Worm (Caenorhabditis elegans) whole organism, L2 larva: ENCODE data around the gene ari-2.
A peak's percentile ranks its signal among the peaks of the same experiment; 100 is the strongest.

Experiments used
- C34F6.9 ChIP-seq: fragments of 150-350 bp; optimal IDR thresholded peaks from 2 replicates; lab custom pipeline; 2014; ENCODE audit warnings: missing biosample characterization, missing genetic modification characterization
- aly-2 ChIP-seq: fragments of 150-350 bp; optimal IDR thresholded peaks from 2 replicates; lab custom pipeline; 2014; ENCODE audit warnings: missing biosample characterization, missing genetic modification characterization
- ceh-82 ChIP-seq: fragments of 150-350 bp; optimal IDR thresholded peaks from 2 replicates; lab custom pipeline; 2014; ENCODE audit warnings: missing biosample characterization, missing genetic modification characterization
- egl-27 ChIP-seq: sonication (generic microtip); optimal IDR thresholded peaks from 3 replicates; lab custom pipeline; 2017; ENCODE audit warnings: missing biosample characterization, missing genetic modification reagents, missing genetic modification characterization
- lin-39 ChIP-seq: fragments of 150-350 bp; optimal IDR thresholded peaks from 2 replicates; lab custom pipeline; 2014; ENCODE audit warnings: missing biosample characterization, missing genetic modification reagents, missing genetic modification characterization
- lsy-2 ChIP-seq, 2 experiments: fragments of 150-350 bp in 1 of 2; sonication (generic microtip) in 1 of 2; optimal IDR thresholded peaks; 2 replicates each; lab custom pipeline; 2014 to 2017; ENCODE audit warnings: missing biosample characterization in 2 of 2, missing genetic modification characterization in 2 of 2
- mdl-1 ChIP-seq, 2 experiments: fragments of 150-350 bp in 1 of 2; sonication (generic microtip) in 1 of 2; optimal IDR thresholded peaks; 2 replicates each; lab custom pipeline; 2017; ENCODE audit warnings: missing biosample characterization in 2 of 2, missing genetic modification characterization in 2 of 2
- nhr-12 ChIP-seq: fragments of 150-350 bp; optimal IDR thresholded peaks from 2 replicates; lab custom pipeline; 2014; ENCODE audit warnings: missing biosample characterization, missing genetic modification characterization
- nhr-237 ChIP-seq: fragments of 150-350 bp; optimal IDR thresholded peaks from 2 replicates; lab custom pipeline; 2014; ENCODE audit warnings: missing biosample characterization, missing genetic modification characterization
- sem-4 ChIP-seq: fragments of 150-350 bp; optimal IDR thresholded peaks from 2 replicates; lab custom pipeline; 2014; ENCODE audit warnings: missing biosample characterization, missing genetic modification reagents, missing genetic modification characterization
- snpc-4 ChIP-seq: fragments of 150-350 bp; optimal IDR thresholded peaks from 2 replicates; lab custom pipeline; 2014; ENCODE audit warnings: missing biosample characterization, missing genetic modification characterization
- zag-1 ChIP-seq: fragments of 150-350 bp; optimal IDR thresholded peaks from 2 replicates; lab custom pipeline; 2014; ENCODE audit warnings: missing biosample characterization, missing genetic modification characterization
- ztf-11 ChIP-seq: sonication (generic microtip); optimal IDR thresholded peaks from 2 replicates; lab custom pipeline; 2017; ENCODE audit warnings: missing biosample characterization, missing genetic modification characterization

DNA sequence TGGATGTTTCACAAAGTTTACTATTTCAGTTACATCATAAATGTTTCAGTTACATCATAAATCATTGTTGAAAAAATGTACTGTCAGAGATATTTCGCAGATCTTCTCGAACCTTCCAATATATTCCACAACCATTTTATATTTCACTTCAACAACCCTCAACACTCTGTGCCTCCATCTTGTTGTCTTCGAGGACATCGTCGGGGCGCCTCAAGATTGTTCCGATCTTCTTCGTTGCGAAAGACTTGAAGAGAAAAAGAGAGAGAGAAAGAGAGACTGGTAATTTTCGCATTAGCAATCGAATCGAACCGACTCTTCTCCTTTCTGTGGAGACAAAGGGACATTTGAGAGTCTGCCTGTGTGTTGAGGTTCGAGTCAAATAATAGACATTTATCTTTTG lies 12.3 kb downstream of the ari-2 start:
- TF ChIP-seq snpc-4 (no peak), egl-27 (no peak), nhr-237 (tag; lab: Kevin White, UChicago) (no peak), sem-4 (tag; lab: Kevin White, UChicago) (no peak), ceh-82 (tag; lab: Kevin White, UChicago) (no peak), ztf-11 (tag; lab: Kevin White, UChicago) (no peak), lin-39 (no peak), nhr-12 (no peak), lsy-2 (tag; optimal IDR thresholded peaks at IDR 0.05; lab: Kevin White, UChicago) (peak in 1 of 2 experiments; percentile 39), mdl-1 (tag; optimal IDR thresholded peaks at IDR 0.05; lab: Kevin White, UChicago) (no peak), aly-2 (tag; lab: Kevin White, UChicago) (no peak), zag-1 (tag; lab: Kevin White, UChicago) (no peak), C34F6.9 (no peak)
